Worm (Caenorhabditis elegans) whole organism, L1 larva: ENCODE measurements around the gene srx-20.

ENCODE experiments used
- ama-1 ChIP-seq: fragments of 150-350 bp; optimal IDR thresholded peaks from 2 replicates; lab custom pipeline; 2014
- ceh-63 ChIP-seq: fragments of 200-800 bp; sonication (Bioruptor generic); optimal IDR thresholded peaks from 2 replicates; lab custom pipeline; 2018; ENCODE audit warnings: mild to moderate bottlenecking, missing genetic modification characterization, missing compliant biosample characterization
- dpl-1 ChIP-seq, 3 experiments: fragments of 150-350 bp in 2 of 3; sonication (generic microtip) in 1 of 3; optimal IDR thresholded peaks; 2 replicates each; lab custom pipeline; 2014 to 2017; ENCODE audit warnings: missing biosample characterization in 3 of 3, missing genetic modification characterization in 3 of 3, missing genetic modification reagents in 3 of 3
- efl-3 ChIP-seq: fragments of 200-800 bp; sonication (Bioruptor generic); optimal IDR thresholded peaks from 2 replicates; lab custom pipeline; 2018; ENCODE audit warnings: mild to moderate bottlenecking, missing genetic modification characterization, missing compliant biosample characterization
- elt-2 ChIP-seq: sonication (generic microtip); optimal IDR thresholded peaks from 2 replicates; lab custom pipeline; 2016; ENCODE audit warnings: missing genetic modification characterization, mild to moderate bottlenecking, inconsistent platforms, missing compliant biosample characterization, missing genetic modification reagents
- fkh-10 ChIP-seq: sonication (generic microtip); optimal IDR thresholded peaks from 2 replicates; lab custom pipeline; 2017; ENCODE audit warnings: missing biosample characterization, missing genetic modification reagents, missing genetic modification characterization
- lin-39 ChIP-seq: fragments of 150-350 bp; optimal IDR thresholded peaks from 2 replicates; lab custom pipeline; 2014; ENCODE audit warnings: missing biosample characterization, missing genetic modification reagents, missing genetic modification characterization
- nhr-237 ChIP-seq: fragments of 150-350 bp; optimal IDR thresholded peaks from 2 replicates; lab custom pipeline; 2014; ENCODE audit warnings: missing biosample characterization, missing genetic modification characterization
- nhr-77 ChIP-seq: fragments of 150-350 bp; optimal IDR thresholded peaks from 2 replicates; lab custom pipeline; 2014; ENCODE audit warnings: missing biosample characterization, missing genetic modification characterization
- rnt-1 ChIP-seq: sonication (generic microtip); optimal IDR thresholded peaks from 2 replicates; lab custom pipeline; 2016; ENCODE audit warnings: mild to moderate bottlenecking, missing genetic modification characterization, moderate library complexity, missing compliant biosample characterization
- unc-86 ChIP-seq: sonication (generic microtip); optimal IDR thresholded peaks from 2 replicates; lab custom pipeline; 2016; ENCODE audit warnings: missing genetic modification characterization, missing compliant biosample characterization

DNA sequence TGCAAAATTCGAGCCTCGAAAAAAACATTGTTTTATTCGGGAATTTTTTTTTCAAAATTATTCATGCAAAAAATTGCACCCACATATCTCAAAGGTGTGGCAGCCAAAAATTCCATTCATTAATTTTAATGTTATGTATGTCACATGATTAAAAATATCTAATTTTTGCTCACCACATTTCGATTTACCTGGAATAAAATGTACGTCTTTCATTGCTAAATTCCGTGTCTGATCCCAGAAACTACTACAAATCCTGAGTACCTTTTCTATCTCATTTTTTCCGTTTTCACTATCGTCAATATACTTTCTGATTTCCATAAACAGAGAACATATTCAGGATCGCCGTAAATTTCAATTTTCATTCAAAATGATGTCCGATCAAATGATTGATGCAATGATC is 5.1 kb downstream of the srx-20 start, which contains the start of gene srx-19:
- TF ChIP-seq rnt-1 (tag; lab: Kevin White, UChicago) (no peak), efl-3 (no peak), unc-86 (tag; lab: Kevin White, UChicago) (no peak), dpl-1 (GFP tag; optimal IDR thresholded peaks at IDR 0.05; lab: Kevin White, UChicago) (no peak), elt-2 (tag; lab: Kevin White, UChicago) (no peak), ama-1 (lab: Kevin White, UChicago) (no peak), ceh-63 (GFP tag; lab: Kevin White, UChicago) (no peak), nhr-77 (no peak), lin-39 (tag; lab: Kevin White, UChicago) (no peak), nhr-237 (tag; lab: Kevin White, UChicago) (no peak), fkh-10 (GFP tag; lab: Kevin White, UChicago) (no peak)
